Fruit fly (Drosophila melanogaster) Kc167 (cell line): ENCODE results near the gene cutlet.

Source experiments
- Myc ChIP-seq: fragments of >200 bp; optimal IDR thresholded peaks from 2 replicates; lab custom pipeline; 2017; ENCODE audit warnings: missing external identifiers
- Sin3A ChIP-seq: fragments of >200 bp; optimal IDR thresholded peaks from 2 replicates; lab custom pipeline; 2018; ENCODE audit warnings: missing external identifiers
- h ChIP-seq: fragments of >200 bp; optimal IDR thresholded peaks from 3 replicates; lab custom pipeline; 2018; ENCODE audit warnings: missing external identifiers
- insv ChIP-seq: fragments of >200 bp; optimal IDR thresholded peaks from 3 replicates; lab custom pipeline; 2018; ENCODE audit warnings: missing external identifiers
- psq ChIP-seq: fragments of >200 bp; optimal IDR thresholded peaks from 2 replicates; lab custom pipeline; 2017; ENCODE audit warnings: missing external identifiers
- ttk ChIP-seq: sonication (Bioruptor generic); optimal IDR thresholded peaks from 2 replicates; lab custom pipeline; 2017; ENCODE audit warnings: missing external identifiers

Gene cutlet

DNA sequence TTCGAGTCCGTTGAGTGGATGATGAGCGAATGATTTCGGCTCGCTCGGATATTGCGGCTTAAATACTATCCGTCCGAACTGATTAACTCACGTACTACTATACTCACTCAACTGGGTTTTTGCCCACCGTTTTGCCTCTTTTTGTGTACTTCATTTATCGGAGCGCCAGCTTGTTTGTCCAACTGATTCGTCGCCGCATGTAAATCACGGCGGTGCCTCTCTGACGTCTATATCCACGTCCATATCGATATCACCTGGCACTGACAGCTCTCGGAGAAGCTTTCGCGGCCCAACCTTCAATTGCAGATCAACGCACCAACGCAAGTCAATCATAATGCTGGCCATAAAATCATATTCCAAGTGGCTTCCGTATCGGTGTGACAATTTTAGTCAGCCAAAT is 13.8 kb downstream of the cutlet start, which contains the start of gene CG3604:
Gene CG3604 (minus strand): TSS at position 101 of the 400 bp plus-strand sequence.
- no peak for TF ChIP-seq Sin3A
- no peak for TF ChIP-seq Myc (lab: Kevin White, UChicago)

DNA sequence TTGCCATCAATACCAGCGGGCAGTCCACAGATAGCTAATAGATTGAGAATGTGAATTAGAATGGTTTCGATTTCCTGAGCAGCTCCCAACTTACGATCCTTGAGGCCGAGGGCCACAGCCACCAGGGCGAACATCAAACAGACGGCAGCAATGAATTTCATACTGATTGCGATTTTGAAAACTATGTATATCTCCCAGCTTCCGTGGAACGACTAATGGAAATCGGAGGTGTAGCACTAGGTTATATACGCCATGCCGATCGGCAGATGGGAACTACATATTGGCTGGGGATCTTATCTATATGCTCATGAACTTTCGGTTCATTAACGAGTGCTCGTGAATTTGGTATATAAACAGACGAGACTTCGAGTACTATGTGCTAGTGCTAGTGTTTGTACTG is 15.1 kb downstream of the cutlet start, which contains the start of gene IM33:
Gene IM33 (minus strand): TSS at position 221 of the 400 bp plus-strand sequence.
- TF ChIP-seq h (lab: Kevin White, UChicago) (no peak), insv (lab: Kevin White, UChicago) (no peak), Sin3A (no peak), Myc (lab: Kevin White, UChicago) (no peak), ttk (lab: Kevin White, UChicago) (no peak), psq (lab: Kevin White, UChicago) (no peak)

dm6 chr2L:3695361-3695818 is 16.2 kb downstream of the cutlet start, which contains the start of gene CG16713:
CG16713 (minus strand) TSS chr2L:3695411.
- TF ChIP-seq ttk (lab: Kevin White, UChicago) (no peak), psq (lab: Kevin White, UChicago) (no peak), Sin3A (no peak), Myc (lab: Kevin White, UChicago) (no peak), insv (lab: Kevin White, UChicago) (no peak), h (lab: Kevin White, UChicago) (no peak)

dm6 chr2L:3694920-3695319 is 16.6 kb downstream of the cutlet start, which contains the start of gene CG43165:
CG43165 (minus strand) TSS chr2L:3695020.
- TF ChIP-seq psq (lab: Kevin White, UChicago) (no peak), insv (lab: Kevin White, UChicago) (no peak), Sin3A (no peak), Myc (lab: Kevin White, UChicago) (no peak), h (lab: Kevin White, UChicago) (no peak)

- TF ChIP-seq Myc (lab: Kevin White, UChicago) (no peak), h (lab: Kevin White, UChicago) (no peak), insv (lab: Kevin White, UChicago) (no peak), ttk (lab: Kevin White, UChicago) (no peak), Sin3A (no peak), psq (lab: Kevin White, UChicago) (no peak)
Observed at dm6 chr2L:3693805-3694204, 17.7 kb downstream of the cutlet start, which contains the start of gene Acp24A4. Acp24A4 (minus strand) TSS chr2L:3693905.

dm6 chr2L:3693082-3693481 is 18.5 kb downstream of the cutlet start, which contains the start of gene CG3513:
CG3513 (minus strand) TSS chr2L:3693182.
- no peak for TF ChIP-seq Myc (lab: Kevin White, UChicago)
- TF ChIP-seq ttk (lab: Kevin White, UChicago): no peak
- TF ChIP-seq Sin3A: no peak
- no peak for TF ChIP-seq psq (lab: Kevin White, UChicago)
- no peak for TF ChIP-seq insv (lab: Kevin White, UChicago)
- TF ChIP-seq h (lab: Kevin White, UChicago): no peak

dm6 chr2L:3692466-3692865 is 19.1 kb downstream of the cutlet start, which contains the start of gene CG16704:
CG16704 (minus strand) TSS chr2L:3692587.
- TF ChIP-seq psq (lab: Kevin White, UChicago) (no peak), insv (lab: Kevin White, UChicago) (no peak), Myc (lab: Kevin White, UChicago) (no peak), ttk (lab: Kevin White, UChicago) (no peak), Sin3A (no peak), h (lab: Kevin White, UChicago) (no peak)

- no peak for TF ChIP-seq ttk (lab: Kevin White, UChicago)
- TF ChIP-seq insv (lab: Kevin White, UChicago): no peak
- no peak for TF ChIP-seq h (lab: Kevin White, UChicago)
- no peak for TF ChIP-seq psq (lab: Kevin White, UChicago)
- TF ChIP-seq Sin3A: no peak
- no peak for TF ChIP-seq Myc (lab: Kevin White, UChicago)
Observed at dm6 chr2L:3685139-3685851, 26.3 kb downstream of the cutlet start.

DNA sequence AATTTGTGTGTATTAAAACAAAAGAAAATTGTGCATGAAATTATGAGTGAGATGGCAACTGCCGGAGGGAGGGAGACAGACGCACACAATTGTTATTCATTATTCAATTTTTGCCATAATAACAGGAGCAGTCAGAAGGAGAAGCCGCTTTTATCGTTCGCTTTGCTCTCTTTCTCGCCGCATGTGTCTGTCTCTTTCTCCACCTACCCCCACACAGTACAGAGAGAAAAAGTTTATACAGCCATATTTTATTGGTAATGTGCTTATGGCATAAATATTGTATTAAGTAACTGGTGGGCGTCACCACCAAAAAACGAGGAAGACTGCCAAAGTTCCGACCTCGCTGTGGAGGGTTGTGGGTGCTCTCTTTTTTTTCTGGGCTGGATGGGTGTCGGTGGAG is 29.1 kb downstream of the cutlet start:
- TF ChIP-seq h (lab: Kevin White, UChicago) (no peak), ttk (lab: Kevin White, UChicago) (no peak)

dm6 chr2L:3681338-3681737 is 30.2 kb downstream of the cutlet start:
- TF ChIP-seq Myc (lab: Kevin White, UChicago) (no peak), ttk (lab: Kevin White, UChicago) (no peak), psq (lab: Kevin White, UChicago) (no peak), h (lab: Kevin White, UChicago) (no peak), insv (lab: Kevin White, UChicago) (no peak), Sin3A (no peak)

DNA sequence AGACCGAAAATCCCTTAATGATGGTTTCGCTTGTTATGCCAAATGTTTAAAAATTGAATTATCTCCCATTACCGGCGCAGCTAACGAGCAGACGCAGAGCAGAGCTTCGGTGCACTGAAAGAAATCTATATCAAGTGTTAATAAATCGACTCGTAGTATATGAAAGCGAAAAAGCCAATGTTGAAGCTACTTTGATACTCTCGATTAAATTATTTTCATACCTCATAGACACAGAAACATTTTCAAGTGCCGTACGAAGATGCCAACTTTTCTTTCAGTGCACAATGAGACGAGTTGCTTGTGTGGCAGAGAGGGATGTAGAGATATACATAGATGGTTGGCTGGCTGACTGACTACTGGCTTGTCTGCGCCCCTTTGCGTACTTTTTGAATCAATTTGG is 35.8 kb downstream of the cutlet start:
- TF ChIP-seq Sin3A (no peak), psq (lab: Kevin White, UChicago) (no peak), h (lab: Kevin White, UChicago) (no peak), insv (lab: Kevin White, UChicago) (no peak), ttk (lab: Kevin White, UChicago) (no peak), Myc (lab: Kevin White, UChicago) (no peak)

dm6 chr2L:3670481-3670880 is 41.1 kb downstream of the cutlet start, which contains the start of gene Sfp24Bc:
Sfp24Bc (minus strand) TSS chr2L:3670581.
- TF ChIP-seq insv (lab: Kevin White, UChicago) (no peak), h (lab: Kevin White, UChicago) (no peak), ttk (lab: Kevin White, UChicago) (no peak), Myc (lab: Kevin White, UChicago) (no peak), Sin3A (no peak), psq (lab: Kevin White, UChicago) (no peak)
